Worm (Caenorhabditis elegans): ENCODE data around the gene Y113G7A.14.

DNA sequence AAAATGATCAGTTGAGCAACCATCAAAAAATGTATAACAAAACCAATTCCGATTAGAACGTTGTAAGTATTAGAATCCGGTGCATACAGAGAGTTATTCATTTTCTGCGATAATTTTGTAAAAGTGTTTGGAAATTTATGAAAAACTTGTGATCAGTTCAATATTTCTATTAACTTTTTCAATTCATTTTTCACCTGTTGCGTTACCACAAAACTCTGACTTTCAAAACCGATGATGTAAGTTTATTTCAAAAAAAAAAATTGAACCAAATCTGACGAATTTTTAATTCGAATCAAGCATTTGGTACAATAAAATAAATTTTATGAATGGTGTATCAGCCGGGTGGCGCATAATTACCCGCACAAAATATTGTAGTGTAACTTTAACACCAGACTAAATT lies 48.3 kb upstream of the Y113G7A.14 start, which contains the start of gene srz-16:
- TF ChIP-seq tab-1 (GFP tag; IDR thresholded peaks at IDR 0.05) (no peak), ztf-23 (GFP tag; IDR thresholded peaks at IDR 0.05) (no peak), ztf-29 (GFP tag; IDR thresholded peaks at IDR 0.05) (no peak)

Data from whole organism, midembryonic.